Fruit fly (Drosophila melanogaster) whole organism, embryonic: ENCODE measurements around the gene CG12224.

Source experiments
- CG10959 ChIP-seq: fragments of 200-800 bp; sonication (Bioruptor generic); IDR thresholded peaks from 2 replicates; pipeline ENCODE4 v1.3.6; 2022; ENCODE audit warnings: missing biosample characterization, missing genetic modification characterization
- CG11456 ChIP-seq: fragments of 200-800 bp; sonication (Bioruptor generic); IDR thresholded peaks from 3 replicates; pipeline ENCODE4 v1.3.6; 2022; ENCODE audit warnings: missing biosample characterization, missing genetic modification characterization
- CG14441 ChIP-seq: fragments of 200-800 bp; sonication (Bioruptor generic); IDR thresholded peaks from 2 replicates; pipeline ENCODE4 v1.3.6; 2022; ENCODE audit warnings: missing biosample characterization, missing genetic modification characterization
- CG14965 ChIP-seq: fragments of 200-800 bp; sonication (Bioruptor generic); optimal IDR thresholded peaks from 2 replicates; lab custom pipeline; 2016; ENCODE audit warnings: missing biosample characterization, missing genetic modification characterization, borderline replicate concordance
- CG18262 ChIP-seq: fragments of 200-800 bp; optimal IDR thresholded peaks from 3 replicates; lab custom pipeline; 2019; ENCODE audit warnings: missing biosample characterization, mild to moderate bottlenecking, missing genetic modification characterization, moderate library complexity
- CG18619 ChIP-seq: fragments of 200-800 bp; sonication (Bioruptor generic); optimal IDR thresholded peaks from 3 replicates; lab custom pipeline; 2017; ENCODE audit warnings: missing biosample characterization, mild to moderate bottlenecking, missing genetic modification characterization
- CTCF ChIP-seq: fragments of 200-800 bp; sonication (Bioruptor generic); optimal IDR thresholded peaks from 2 replicates; lab custom pipeline; 2017; ENCODE audit warnings: missing biosample characterization, mild to moderate bottlenecking, missing genetic modification characterization, moderate library complexity
- Lpt ChIP-seq: fragments of >200 bp; optimal IDR thresholded peaks from 2 replicates; lab custom pipeline; 2018; ENCODE audit warnings: missing biosample characterization, missing genetic modification characterization
- MESR4 ChIP-seq: fragments of 200-800 bp; sonication (Bioruptor generic); optimal IDR thresholded peaks from 2 replicates; lab custom pipeline; 2018; ENCODE audit warnings: missing biosample characterization, mild to moderate bottlenecking, missing genetic modification characterization, moderate library complexity
- Xbp1 ChIP-seq: fragments of 200-800 bp; sonication (Bioruptor generic); optimal IDR thresholded peaks from 3 replicates; lab custom pipeline; 2016; ENCODE audit warnings: missing biosample characterization, mild to moderate bottlenecking, missing genetic modification characterization
- abd-A ChIP-seq: fragments of 200-800 bp; sonication (Bioruptor generic); optimal IDR thresholded peaks from 3 replicates; lab custom pipeline; 2019; ENCODE audit warnings: missing biosample characterization, mild to moderate bottlenecking, missing genetic modification characterization, moderate library complexity
- fru ChIP-seq: fragments of >200 bp; optimal IDR thresholded peaks from 2 replicates; lab custom pipeline; 2017
- gsb ChIP-seq: fragments of 200-800 bp; sonication (Bioruptor generic); IDR thresholded peaks from 2 replicates; pipeline ENCODE4 v1.3.6; 2022; ENCODE audit warnings: missing biosample characterization, missing genetic modification characterization
- luna ChIP-seq: fragments of 200-800 bp; sonication (Bioruptor generic); optimal IDR thresholded peaks from 2 replicates; lab custom pipeline; 2016; ENCODE audit warnings: missing biosample characterization, missing genetic modification characterization
- pfk ChIP-seq: fragments of 200-800 bp; sonication (Bioruptor generic); optimal IDR thresholded peaks from 2 replicates; lab custom pipeline; 2018; ENCODE audit warnings: missing biosample characterization, mild to moderate bottlenecking, missing genetic modification characterization, moderate library complexity
- phol ChIP-seq: fragments of 200-800 bp; sonication (Bioruptor generic); optimal IDR thresholded peaks from 3 replicates; lab custom pipeline; 2018; ENCODE audit warnings: missing biosample characterization, mild to moderate bottlenecking, missing genetic modification characterization, moderate library complexity
- stc ChIP-seq: fragments of 200-800 bp; sonication (Bioruptor generic); IDR thresholded peaks from 2 replicates; pipeline ENCODE4 v1.3.6; 2022; ENCODE audit warnings: missing biosample characterization, missing genetic modification characterization
- tap ChIP-seq: fragments of 200-800 bp; optimal IDR thresholded peaks from 3 replicates; lab custom pipeline; 2019; ENCODE audit warnings: missing biosample characterization, mild to moderate bottlenecking, missing genetic modification characterization, moderate library complexity
- ttk ChIP-seq: fragments of 200-800 bp; sonication (Bioruptor generic); IDR thresholded peaks from 2 replicates; pipeline ENCODE4 v2.1.2; 2022; ENCODE audit warnings: missing biosample characterization, missing genetic modification characterization

Gene CG12224

dm6 chr3R:11933903-11934302 is 48.0 kb downstream of the CG12224 start:
- peak; percentile 81 for TF ChIP-seq CTCF (GFP tag; lab: Kevin White, UChicago)
- no peak for TF ChIP-seq ttk (GFP tag; lab: Robert Waterston, UW)
- TF ChIP-seq Lpt (GFP tag; lab: Kevin White, UChicago), result no peak
- TF ChIP-seq, all 482 proteins: peak for 1

dm6 chr3R:11930962-11931361 is 50.9 kb downstream of the CG12224 start, which contains the start of gene CG14731:
TSS of gene CG14731 (plus strand) at chr3R:11931262.
- TF ChIP-seq CG11456 (GFP tag; lab: Robert Waterston, UW) (no peak), fru (lab: Kevin White, UChicago) (no peak), MESR4 (GFP tag; lab: Kevin White, UChicago) (no peak), CG18619 (no peak), CG10959 (GFP tag; lab: Robert Waterston, UW) (no peak), CG14441 (GFP tag; lab: Robert Waterston, UW) (no peak), stc (GFP tag; lab: Robert Waterston, UW) (no peak), Xbp1 (GFP tag; lab: Kevin White, UChicago) (no peak), CG18262 (tag; lab: Kevin White, UChicago) (no peak), luna (GFP tag; lab: Kevin White, UChicago) (no peak), abd-A (tag; lab: Kevin White, UChicago) (no peak), tap (tag; lab: Kevin White, UChicago) (no peak), CG14965 (GFP tag; lab: Kevin White, UChicago) (no peak), pfk (no peak), phol (tag; lab: Kevin White, UChicago) (no peak), gsb (GFP tag; lab: Robert Waterston, UW) (no peak)
